Fruit fly (Drosophila melanogaster) whole organism, embryonic: ENCODE results near the gene CG6330.

Experiments
- Aef1 ChIP-seq: fragments of 200-800 bp; sonication (Bioruptor generic); IDR thresholded peaks from 3 replicates; pipeline ENCODE4 v1.3.6; 2022; ENCODE audit warnings: missing biosample characterization, missing genetic modification characterization
- CG10979 ChIP-seq: fragments of 200-800 bp; sonication (Bioruptor generic); optimal IDR thresholded peaks from 2 replicates; lab custom pipeline; 2018; ENCODE audit warnings: missing biosample characterization, mild to moderate bottlenecking, missing genetic modification characterization, moderate library complexity
- CG13123 ChIP-seq: fragments of 200-800 bp; sonication (Bioruptor generic); optimal IDR thresholded peaks from 2 replicates; lab custom pipeline; 2016; ENCODE audit warnings: missing biosample characterization, missing genetic modification characterization
- CG13424 ChIP-seq: fragments of 200-800 bp; sonication (Bioruptor generic); optimal IDR thresholded peaks from 2 replicates; lab custom pipeline; 2019; ENCODE audit warnings: missing biosample characterization, mild to moderate bottlenecking, missing genetic modification characterization, moderate library complexity
- CG1529 ChIP-seq: fragments of 200-800 bp; sonication (Bioruptor generic); optimal IDR thresholded peaks from 3 replicates; lab custom pipeline; 2018; ENCODE audit warnings: missing biosample characterization, missing genetic modification characterization
- CG1602 ChIP-seq: fragments of 200-800 bp; sonication (Bioruptor generic); optimal IDR thresholded peaks from 3 replicates; lab custom pipeline; 2016; ENCODE audit warnings: missing biosample characterization, missing genetic modification characterization
- CG17612 ChIP-seq: fragments of 200-800 bp; sonication (Bioruptor generic); IDR thresholded peaks from 2 replicates; pipeline ENCODE4 v1.3.6; 2022; ENCODE audit warnings: missing biosample characterization, missing genetic modification characterization
- CG18764 ChIP-seq: fragments of 200-800 bp; sonication (Bioruptor generic); optimal IDR thresholded peaks from 3 replicates; lab custom pipeline; 2016; ENCODE audit warnings: missing biosample characterization, missing genetic modification characterization
- CG2120 ChIP-seq: fragments of 200-800 bp; sonication (Bioruptor generic); optimal IDR thresholded peaks from 3 replicates; lab custom pipeline; 2016; ENCODE audit warnings: missing biosample characterization, missing genetic modification characterization
- CG32532 ChIP-seq: fragments of 200-800 bp; sonication (Bioruptor generic); IDR thresholded peaks from 2 replicates; pipeline ENCODE4 v1.3.6; 2022; ENCODE audit warnings: missing biosample characterization, missing genetic modification characterization
- CG43689 ChIP-seq: fragments of 200-800 bp; sonication (Bioruptor generic); IDR thresholded peaks from 2 replicates; pipeline ENCODE4 v1.3.6; 2022; ENCODE audit warnings: missing biosample characterization, missing genetic modification characterization
- CG5953 ChIP-seq: fragments of 200-800 bp; sonication (Bioruptor generic); IDR thresholded peaks from 2 replicates; pipeline ENCODE4 v1.3.6; 2022; ENCODE audit warnings: missing biosample characterization, missing genetic modification characterization
- CG6683 ChIP-seq: fragments of 200-800 bp; sonication (Bioruptor generic); optimal IDR thresholded peaks from 2 replicates; lab custom pipeline; 2017; ENCODE audit warnings: missing biosample characterization, mild to moderate bottlenecking, missing genetic modification characterization, missing genetic modification reagents
- CG6689 ChIP-seq: fragments of 200-800 bp; sonication (Bioruptor generic); IDR thresholded peaks from 2 replicates; pipeline ENCODE4 v1.3.6; 2022; ENCODE audit warnings: missing biosample characterization, missing genetic modification characterization
- CG7928 ChIP-seq: fragments of 200-800 bp; sonication (Bioruptor generic); optimal IDR thresholded peaks from 2 replicates; lab custom pipeline; 2017; ENCODE audit warnings: missing biosample characterization, mild to moderate bottlenecking, missing genetic modification characterization
- CG8924 ChIP-seq: fragments of 200-800 bp; optimal IDR thresholded peaks from 3 replicates; lab custom pipeline; 2019; ENCODE audit warnings: missing biosample characterization, mild to moderate bottlenecking, missing genetic modification characterization, moderate library complexity
- CG8944 ChIP-seq: fragments of 200-800 bp; sonication (Bioruptor generic); optimal IDR thresholded peaks from 3 replicates; lab custom pipeline; 2016; ENCODE audit warnings: missing biosample characterization, missing genetic modification characterization
- CG9609 ChIP-seq: fragments of 200-800 bp; sonication (Bioruptor generic); optimal IDR thresholded peaks from 3 replicates; lab custom pipeline; 2016; ENCODE audit warnings: missing biosample characterization, missing genetic modification characterization
- CTCF ChIP-seq: fragments of 200-800 bp; sonication (Bioruptor generic); optimal IDR thresholded peaks from 2 replicates; lab custom pipeline; 2017; ENCODE audit warnings: missing biosample characterization, mild to moderate bottlenecking, missing genetic modification characterization, moderate library complexity
- E2f1 ChIP-seq: fragments of 200-800 bp; sonication (Bioruptor generic); IDR thresholded peaks from 2 replicates; pipeline ENCODE4 v1.3.6; 2022; ENCODE audit warnings: missing biosample characterization, missing genetic modification characterization
- HLH3B ChIP-seq: fragments of 200-800 bp; sonication (Bioruptor generic); IDR thresholded peaks from 2 replicates; pipeline ENCODE4 v1.3.6; 2022; ENCODE audit warnings: missing biosample characterization, missing genetic modification characterization
- Jarid2 ChIP-seq: fragments of 200-800 bp; sonication (Bioruptor generic); optimal IDR thresholded peaks from 3 replicates; lab custom pipeline; 2017; ENCODE audit warnings: mild to moderate bottlenecking, missing biosample characterization, missing genetic modification reagents, missing genetic modification characterization
- MTF-1 ChIP-seq: fragments of 200-800 bp; sonication (Bioruptor generic); optimal IDR thresholded peaks from 2 replicates; lab custom pipeline; 2018; ENCODE audit warnings: missing biosample characterization, mild to moderate bottlenecking, missing genetic modification characterization, borderline replicate concordance
- Ssrp ChIP-seq: fragments of 200-800 bp; sonication (Bioruptor generic); optimal IDR thresholded peaks from 2 replicates; lab custom pipeline; 2018; ENCODE audit warnings: missing biosample characterization, mild to moderate bottlenecking, missing genetic modification characterization, moderate library complexity
- Xrp1 ChIP-seq: fragments of 200-800 bp; sonication (Bioruptor generic); IDR thresholded peaks from 2 replicates; pipeline ENCODE4 v1.3.6; 2022; ENCODE audit warnings: missing biosample characterization, missing genetic modification characterization
- ash1 ChIP-seq: fragments of 200-800 bp; sonication (Bioruptor generic); optimal IDR thresholded peaks from 2 replicates; lab custom pipeline; 2018; ENCODE audit warnings: missing biosample characterization, mild to moderate bottlenecking, missing genetic modification characterization
- bigmax ChIP-seq: fragments of 200-800 bp; sonication (Bioruptor generic); optimal IDR thresholded peaks from 2 replicates; lab custom pipeline; 2018; ENCODE audit warnings: missing biosample characterization, mild to moderate bottlenecking, missing genetic modification characterization
- bsh ChIP-seq, 2 experiments: fragments of 200-800 bp; sonication (Bioruptor generic); optimal IDR thresholded peaks; 2 replicates each; lab custom pipeline; 2017 to 2018; ENCODE audit warnings: mild to moderate bottlenecking in 2 of 2, missing biosample characterization in 2 of 2, missing genetic modification characterization in 2 of 2, moderate library complexity in 1 of 2
- dan ChIP-seq: fragments of 200-800 bp; sonication (Bioruptor generic); IDR thresholded peaks from 2 replicates; pipeline ENCODE4 v1.3.6; 2022; ENCODE audit warnings: missing biosample characterization, missing genetic modification characterization
- danr ChIP-seq: fragments of 200-800 bp; sonication (Bioruptor generic); IDR thresholded peaks from 2 replicates; pipeline ENCODE4 v1.3.6; 2022; ENCODE audit warnings: missing biosample characterization, missing genetic modification characterization
- dm ChIP-seq: fragments of 200-800 bp; sonication (Bioruptor generic); optimal IDR thresholded peaks from 3 replicates; lab custom pipeline; 2016; ENCODE audit warnings: missing biosample characterization, missing genetic modification characterization
- dpn ChIP-seq, 2 experiments: fragments of 200-800 bp; sonication (Bioruptor generic); optimal IDR thresholded peaks; 3 replicates each; lab custom pipeline; 2016; ENCODE audit warnings: missing biosample characterization in 2 of 2, missing genetic modification characterization in 2 of 2
- emc ChIP-seq: fragments of 200-800 bp; sonication (Bioruptor generic); optimal IDR thresholded peaks from 2 replicates; lab custom pipeline; 2016; ENCODE audit warnings: missing biosample characterization, missing genetic modification characterization
- esg ChIP-seq: fragments of 200-800 bp; sonication (Bioruptor generic); conservative IDR thresholded peaks from 2 replicates; pipeline ENCODE4 v1.3.6; 2022; ENCODE audit warnings: missing biosample characterization, missing genetic modification characterization
- ewg ChIP-seq: fragments of 200-800 bp; sonication (Bioruptor generic); optimal IDR thresholded peaks from 3 replicates; lab custom pipeline; 2017; ENCODE audit warnings: mild to moderate bottlenecking, missing biosample characterization, missing genetic modification reagents, missing genetic modification characterization
- fd64A ChIP-seq: fragments of 200-800 bp; sonication (Bioruptor generic); optimal IDR thresholded peaks from 3 replicates; lab custom pipeline; 2018; ENCODE audit warnings: missing biosample characterization, mild to moderate bottlenecking, missing genetic modification characterization
- gem ChIP-seq: fragments of 200-800 bp; sonication (Bioruptor generic); optimal IDR thresholded peaks from 2 replicates; lab custom pipeline; 2019; ENCODE audit warnings: missing biosample characterization, mild to moderate bottlenecking, missing genetic modification characterization, moderate library complexity
- kni ChIP-seq: fragments of 200-800 bp; sonication (Bioruptor generic); optimal IDR thresholded peaks from 3 replicates; lab custom pipeline; 2017; ENCODE audit warnings: mild to moderate bottlenecking, missing biosample characterization, missing genetic modification reagents, missing genetic modification characterization
- lab ChIP-seq: fragments of 200-800 bp; sonication (Bioruptor generic); optimal IDR thresholded peaks from 3 replicates; lab custom pipeline; 2017; ENCODE audit warnings: missing biosample characterization, missing genetic modification characterization, mild to moderate bottlenecking, moderate library complexity, missing genetic modification reagents
- nerfin-2 ChIP-seq: fragments of 200-800 bp; sonication (Bioruptor generic); IDR thresholded peaks from 2 replicates; pipeline ENCODE4 v1.3.6; 2022; ENCODE audit warnings: missing biosample characterization, missing genetic modification characterization; ENCODE audit not compliant: partially characterized antibody
- p53 ChIP-seq: fragments of 200-800 bp; sonication (Bioruptor generic); optimal IDR thresholded peaks from 2 replicates; lab custom pipeline; 2016; ENCODE audit warnings: missing biosample characterization, missing genetic modification characterization
- sc ChIP-seq, 3 experiments: fragments of >200 bp in 2 of 3; fragments of 200-800 bp in 1 of 3; sonication (Bioruptor generic) in 1 of 3; optimal IDR thresholded peaks; 2 replicates in 2 of 3; 3 replicates in 1 of 3; lab custom pipeline; 2017; ENCODE audit warnings: mild to moderate bottlenecking in 1 of 3, missing biosample characterization in 1 of 3, missing genetic modification characterization in 1 of 3, missing genetic modification reagents in 1 of 3
- schlank ChIP-seq: fragments of 200-800 bp; sonication (Bioruptor generic); optimal IDR thresholded peaks from 2 replicates; lab custom pipeline; 2018; ENCODE audit warnings: missing biosample characterization, mild to moderate bottlenecking, missing genetic modification characterization
- sens-2 ChIP-seq: fragments of 200-800 bp; sonication (Bioruptor generic); IDR thresholded peaks from 2 replicates; pipeline ENCODE4 v1.3.6; 2022; ENCODE audit warnings: missing biosample characterization, missing genetic modification characterization
- shn ChIP-seq: fragments of 200-800 bp; sonication (Bioruptor generic); optimal IDR thresholded peaks from 3 replicates; lab custom pipeline; 2016; ENCODE audit warnings: missing biosample characterization, missing genetic modification characterization
- slp2 ChIP-seq: fragments of 200-800 bp; sonication (Bioruptor generic); optimal IDR thresholded peaks from 2 replicates; lab custom pipeline; 2016; ENCODE audit warnings: missing biosample characterization, missing genetic modification characterization
- stwl ChIP-seq: fragments of 200-800 bp; sonication (Bioruptor generic); optimal IDR thresholded peaks from 3 replicates; lab custom pipeline; 2018; ENCODE audit warnings: missing biosample characterization, mild to moderate bottlenecking, missing genetic modification characterization, moderate library complexity
- tap ChIP-seq: fragments of 200-800 bp; optimal IDR thresholded peaks from 3 replicates; lab custom pipeline; 2019; ENCODE audit warnings: missing biosample characterization, mild to moderate bottlenecking, missing genetic modification characterization, moderate library complexity
- toy ChIP-seq: fragments of 200-800 bp; sonication (Bioruptor generic); IDR thresholded peaks from 2 replicates; pipeline ENCODE4 v1.3.6; 2022; ENCODE audit warnings: missing biosample characterization, missing genetic modification characterization
- trem ChIP-seq: fragments of 200-800 bp; optimal IDR thresholded peaks from 3 replicates; lab custom pipeline; 2019; ENCODE audit warnings: missing biosample characterization, mild to moderate bottlenecking, missing genetic modification characterization, moderate library complexity

The CG6330 gene

DNA sequence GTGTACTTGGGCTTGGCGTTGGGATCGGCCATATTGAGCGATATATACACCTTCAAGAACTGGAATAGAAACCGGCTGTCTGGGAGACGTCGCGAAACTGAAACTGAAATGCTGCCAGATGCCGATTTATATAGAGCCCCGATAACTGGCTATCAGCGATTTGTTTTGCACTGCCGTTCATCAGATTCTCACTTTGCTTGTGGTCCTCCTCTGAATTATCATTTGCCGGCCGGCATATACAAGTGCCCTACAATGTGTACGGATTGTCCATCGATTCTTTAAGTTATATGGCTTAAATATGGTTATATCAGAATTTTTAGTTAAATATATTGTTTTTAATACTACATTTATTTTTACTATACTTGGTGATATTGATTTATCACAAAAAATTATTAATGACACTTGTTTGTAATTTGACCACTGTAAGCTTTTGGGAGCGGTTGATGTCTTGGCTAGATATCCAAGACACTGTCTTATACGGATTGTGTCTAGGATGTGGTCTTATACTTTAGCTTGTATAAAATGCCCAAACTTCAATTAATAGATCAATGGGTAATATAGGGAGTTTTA lies 30.2 kb upstream of the CG6330 start, which contains the start of gene CG31075 (continued):
- no peak for TF ChIP-seq CG17612
- peak in 1 of 2 experiments; percentile 30 for TF ChIP-seq dpn (GFP tag; optimal IDR thresholded peaks at IDR 0.05; lab: Kevin White, UChicago)
- TF ChIP-seq ash1 (GFP tag; lab: Kevin White, UChicago): no peak
- TF ChIP-seq CG8944 (GFP tag; lab: Kevin White, UChicago): no peak
- TF ChIP-seq sens-2 (GFP tag; lab: Robert Waterston, UW): no peak
- TF ChIP-seq E2f1: no peak
- TF ChIP-seq HLH3B (GFP tag; lab: Robert Waterston, UW): peak; percentile 67
- no peak for TF ChIP-seq CG1529 (GFP tag; lab: Kevin White, UChicago)
- peak; percentile 48 for TF ChIP-seq schlank (tag; lab: Kevin White, UChicago)
- peak; percentile 29; the same call in 1 of the 2 replicates for TF ChIP-seq esg (GFP tag; lab: Robert Waterston, UW)
- TF ChIP-seq CG2120 (GFP tag; lab: Kevin White, UChicago): peak; percentile 65
- TF ChIP-seq CG1602 (GFP tag; lab: Kevin White, UChicago): no peak
- TF ChIP-seq trem (tag; lab: Kevin White, UChicago): no peak
- TF ChIP-seq gem: peak; percentile 77
- TF ChIP-seq MTF-1 (GFP tag; lab: Kevin White, UChicago): no peak
- TF ChIP-seq tap (tag; lab: Kevin White, UChicago): no peak
- TF ChIP-seq toy (GFP tag; lab: Robert Waterston, UW): no peak
- TF ChIP-seq Xrp1: peak; percentile 55
- no peak for TF ChIP-seq dm (GFP tag; lab: Kevin White, UChicago)
- peak; percentile 25 for TF ChIP-seq Jarid2
- TF ChIP-seq CG18764 (GFP tag; lab: Kevin White, UChicago): no peak
- no peak for TF ChIP-seq slp2
- peak; percentile 15 for TF ChIP-seq CG13424 (tag; lab: Kevin White, UChicago)
- no peak for TF ChIP-seq CG6683 (GFP tag; lab: Kevin White, UChicago)
- no peak for TF ChIP-seq shn (GFP tag; lab: Kevin White, UChicago)
- no peak for TF ChIP-seq Ssrp (tag; lab: Kevin White, UChicago)
- no peak for TF ChIP-seq sc (optimal IDR thresholded peaks at IDR 0.05; lab: Kevin White, UChicago)
- TF ChIP-seq sc (GFP tag; optimal IDR thresholded peaks at IDR 0.05; lab: Kevin White, UChicago): no peak
- peak; percentile 83 for TF ChIP-seq CG32532 (GFP tag; lab: Robert Waterston, UW)
- peak; percentile 65; the same call in 1 of the 2 replicates for TF ChIP-seq CG5953 (GFP tag; lab: Robert Waterston, UW)
- TF ChIP-seq bsh (GFP tag; optimal IDR thresholded peaks at IDR 0.05; lab: Kevin White, UChicago): peak in 1 of 2 experiments; percentile 21
- no peak for TF ChIP-seq fd64A
- TF ChIP-seq Aef1: peak; percentile 77
- TF ChIP-seq emc (GFP tag; lab: Kevin White, UChicago): no peak
- peak; percentile 61 for TF ChIP-seq CTCF (GFP tag; lab: Kevin White, UChicago)
- no peak for TF ChIP-seq kni (GFP tag; lab: Kevin White, UChicago)
- TF ChIP-seq CG43689 (GFP tag; lab: Robert Waterston, UW): peak; percentile 30; the same call in 1 of the 2 replicates
- no peak for TF ChIP-seq dan (GFP tag; lab: Robert Waterston, UW)
- no peak for TF ChIP-seq stwl (tag; lab: Kevin White, UChicago)
- no peak for TF ChIP-seq danr
- no peak for TF ChIP-seq bigmax (GFP tag; lab: Kevin White, UChicago)
- TF ChIP-seq CG9609 (GFP tag; lab: Kevin White, UChicago): no peak
- peak; percentile 15 for TF ChIP-seq CG10979 (tag; lab: Kevin White, UChicago)
- peak; percentile 30; the same call in 1 of the 2 replicates for TF ChIP-seq CG6689 (GFP tag; lab: Robert Waterston, UW)
- TF ChIP-seq nerfin-2 (GFP tag; lab: Robert Waterston, UW): no peak
- TF ChIP-seq ewg: no peak
- TF ChIP-seq p53 (GFP tag; lab: Kevin White, UChicago): no peak
- TF ChIP-seq CG7928: no peak
- TF ChIP-seq CG8924 (tag; lab: Kevin White, UChicago): peak; percentile 51
- no peak for TF ChIP-seq CG13123
- TF ChIP-seq lab (GFP tag; lab: Kevin White, UChicago): peak; percentile 80
